Worm (Caenorhabditis elegans) whole organism, late embryonic: ENCODE measurements around the gene npl-4.2.
A peak's percentile ranks its signal among the peaks of the same experiment; 100 is the strongest.

Experiments
- C38D4.7 ChIP-seq: fragments of 200-800 bp; sonication (Bioruptor generic); optimal IDR thresholded peaks from 2 replicates; lab custom pipeline; 2018; ENCODE audit warnings: mild to moderate bottlenecking, missing genetic modification characterization, moderate library complexity, missing compliant biosample characterization
- Y22D7AL.16 ChIP-seq: sonication (generic microtip); optimal IDR thresholded peaks from 2 replicates; lab custom pipeline; 2016; ENCODE audit warnings: missing genetic modification characterization, missing compliant biosample characterization
- ahr-1 ChIP-seq: sonication (generic microtip); optimal IDR thresholded peaks from 2 replicates; lab custom pipeline; 2016; ENCODE audit warnings: missing genetic modification characterization, missing compliant biosample characterization
- ama-1 ChIP-seq: fragments of 150-350 bp; optimal IDR thresholded peaks from 2 replicates; lab custom pipeline; 2014
- ceh-14 ChIP-seq: sonication (generic microtip); optimal IDR thresholded peaks from 2 replicates; lab custom pipeline; 2016; ENCODE audit warnings: missing genotype, missing genetic modification characterization, missing compliant biosample characterization
- ceh-2 ChIP-seq: sonication (generic microtip); optimal IDR thresholded peaks from 2 replicates; lab custom pipeline; 2016; ENCODE audit warnings: missing genotype, missing genetic modification characterization, missing compliant biosample characterization
- ceh-30 ChIP-seq: fragments of 150-350 bp; optimal IDR thresholded peaks from 2 replicates; lab custom pipeline; 2014; ENCODE audit warnings: missing biosample characterization, missing genetic modification characterization
- ceh-45 ChIP-seq: fragments of 200-800 bp; sonication (Bioruptor generic); IDR thresholded peaks from 2 replicates; pipeline ENCODE4 v1.3.6; 2022; ENCODE audit warnings: missing genetic modification reagents, missing genetic modification characterization, missing compliant biosample characterization
- ceh-9 ChIP-seq: sonication (generic microtip); optimal IDR thresholded peaks from 2 replicates; lab custom pipeline; 2016; ENCODE audit warnings: mild to moderate bottlenecking, missing genetic modification characterization, inconsistent platforms, missing compliant biosample characterization
- che-1 ChIP-seq: sonication (generic microtip); optimal IDR thresholded peaks from 2 replicates; lab custom pipeline; 2016; ENCODE audit warnings: mild to moderate bottlenecking, missing genetic modification characterization, missing compliant biosample characterization
- dmd-4 ChIP-seq: sonication (generic microtip); optimal IDR thresholded peaks from 2 replicates; lab custom pipeline; 2016; ENCODE audit warnings: borderline replicate concordance, missing genetic modification characterization, missing compliant biosample characterization
- dve-1 ChIP-seq: sonication (generic microtip); optimal IDR thresholded peaks from 2 replicates; lab custom pipeline; 2017; ENCODE audit warnings: antibody characterized with exemption, mild to moderate bottlenecking, missing genetic modification characterization, missing compliant biosample characterization
- elt-2 ChIP-seq: sonication (generic microtip); optimal IDR thresholded peaks from 2 replicates; lab custom pipeline; 2016; ENCODE audit warnings: missing genetic modification reagents, missing genetic modification characterization, missing compliant biosample characterization
- elt-4 ChIP-seq: sonication (generic microtip); optimal IDR thresholded peaks from 2 replicates; lab custom pipeline; 2016; ENCODE audit warnings: missing genetic modification characterization, missing compliant biosample characterization
- eyg-1 ChIP-seq: sonication (generic microtip); optimal IDR thresholded peaks from 2 replicates; lab custom pipeline; 2016; ENCODE audit warnings: missing genotype, missing genetic modification characterization, missing compliant biosample characterization
- fkh-6 ChIP-seq: sonication (generic microtip); optimal IDR thresholded peaks from 2 replicates; lab custom pipeline; 2016; ENCODE audit warnings: missing genetic modification characterization, missing compliant biosample characterization
- gmeb-2 ChIP-seq: sonication (generic microtip); optimal IDR thresholded peaks from 2 replicates; lab custom pipeline; 2016; ENCODE audit warnings: missing genetic modification characterization, inconsistent platforms, missing compliant biosample characterization
- hlh-15 ChIP-seq: sonication (generic microtip); optimal IDR thresholded peaks from 2 replicates; lab custom pipeline; 2016; ENCODE audit warnings: missing genetic modification characterization, missing compliant biosample characterization
- hlh-8 ChIP-seq: sonication (generic microtip); optimal IDR thresholded peaks from 2 replicates; lab custom pipeline; 2016; ENCODE audit warnings: missing genotype, missing genetic modification characterization, missing compliant biosample characterization
- lin-11 ChIP-seq: fragments of 200-800 bp; sonication (Bioruptor generic); optimal IDR thresholded peaks from 2 replicates; lab custom pipeline; 2018; ENCODE audit warnings: mild to moderate bottlenecking, missing genetic modification characterization, missing compliant biosample characterization
- madf-2 ChIP-seq: sonication (generic microtip); optimal IDR thresholded peaks from 2 replicates; lab custom pipeline; 2017; ENCODE audit warnings: missing genetic modification characterization, missing compliant biosample characterization
- nfya-1 ChIP-seq: sonication (generic microtip); optimal IDR thresholded peaks from 2 replicates; lab custom pipeline; 2017; ENCODE audit warnings: missing genetic modification characterization, mild to moderate bottlenecking, missing compliant biosample characterization, antibody characterized with exemption, moderate library complexity
- nhr-11 ChIP-seq: fragments of 150-350 bp; optimal IDR thresholded peaks from 2 replicates; lab custom pipeline; 2014; ENCODE audit warnings: missing biosample characterization, missing genetic modification characterization
- pat-9 ChIP-seq: fragments of 200-800 bp; sonication (Bioruptor generic); optimal IDR thresholded peaks from 2 replicates; lab custom pipeline; 2018; ENCODE audit warnings: mild to moderate bottlenecking, missing genetic modification characterization, moderate library complexity, missing compliant biosample characterization
- pax-1 ChIP-seq: fragments of 150-350 bp; optimal IDR thresholded peaks from 2 replicates; lab custom pipeline; 2014; ENCODE audit warnings: missing biosample characterization, missing genetic modification characterization
- pha-2 ChIP-seq: sonication (generic microtip); optimal IDR thresholded peaks from 2 replicates; lab custom pipeline; 2017; ENCODE audit warnings: mild to moderate bottlenecking, missing genetic modification characterization, missing compliant biosample characterization
- ref-2 ChIP-seq: sonication (generic microtip); optimal IDR thresholded peaks from 2 replicates; lab custom pipeline; 2016; ENCODE audit warnings: missing genetic modification characterization, missing compliant biosample characterization
- rnt-1 ChIP-seq: sonication (generic microtip); optimal IDR thresholded peaks from 2 replicates; lab custom pipeline; 2016; ENCODE audit warnings: missing genetic modification characterization, missing compliant biosample characterization
- sox-2 ChIP-seq: fragments of 200-800 bp; sonication (Bioruptor generic); IDR thresholded peaks from 2 replicates; pipeline ENCODE4 v1.3.6; 2022; ENCODE audit warnings: missing genetic modification reagents, missing genetic modification characterization, missing compliant biosample characterization
- sox-4 ChIP-seq: sonication (generic microtip); optimal IDR thresholded peaks from 2 replicates; lab custom pipeline; 2017; ENCODE audit warnings: mild to moderate bottlenecking, missing genetic modification characterization, inconsistent platforms, missing compliant biosample characterization
- syd-9 ChIP-seq: sonication (generic microtip); optimal IDR thresholded peaks from 2 replicates; lab custom pipeline; 2016; ENCODE audit warnings: mild to moderate bottlenecking, missing genetic modification characterization, moderate library complexity, missing compliant biosample characterization
- tbx-7 ChIP-seq: sonication (generic microtip); optimal IDR thresholded peaks from 2 replicates; lab custom pipeline; 2016; ENCODE audit warnings: missing genotype, missing genetic modification characterization, missing compliant biosample characterization
- unc-3 ChIP-seq, 2 experiments: fragments of 200-800 bp in 1 of 2; sonication (Bioruptor generic) in 1 of 2; sonication (generic microtip) in 1 of 2; conservative IDR thresholded peaks in 1 of 2; optimal IDR thresholded peaks in 1 of 2; 2 replicates each; pipeline versions ENCODE4 v1.3.6 to Lab custom; 2016 to 2022; ENCODE audit warnings: missing compliant biosample characterization in 2 of 2, missing genetic modification characterization in 2 of 2, missing genetic modification reagents in 1 of 2
- unc-55 ChIP-seq: sonication (generic microtip); optimal IDR thresholded peaks from 2 replicates; lab custom pipeline; 2017; ENCODE audit warnings: missing biosample characterization, missing genetic modification reagents, missing genetic modification characterization
- unc-86 ChIP-seq: sonication (generic microtip); optimal IDR thresholded peaks from 2 replicates; lab custom pipeline; 2016; ENCODE audit warnings: missing genetic modification characterization, missing compliant biosample characterization
- zip-5 ChIP-seq: sonication (generic microtip); optimal IDR thresholded peaks from 2 replicates; lab custom pipeline; 2016; ENCODE audit warnings: missing genetic modification characterization, missing compliant biosample characterization
- ztf-16 ChIP-seq: sonication (generic microtip); optimal IDR thresholded peaks from 2 replicates; lab custom pipeline; 2017; ENCODE audit warnings: missing genetic modification characterization, missing compliant biosample characterization

The npl-4.2 gene

ce11 chrII:5596247-5596646, 26.4 kb upstream of the npl-4.2 start, which contains the start of gene C17G10.1:
Gene C17G10.1 (plus strand): TSS chrII:5596547.
- TF ChIP-seq hlh-8 = no peak
- no peak for TF ChIP-seq ref-2 (tag; lab: Kevin White, UChicago)
- TF ChIP-seq pat-9 (tag; lab: Kevin White, UChicago) = no peak
- no peak for TF ChIP-seq nhr-11 (tag; lab: Kevin White, UChicago)
- no peak for TF ChIP-seq che-1 (tag; lab: Kevin White, UChicago)
- no peak for TF ChIP-seq tbx-7 (tag; lab: Kevin White, UChicago)

ce11 chrII:5599326-5600044, 23.2 kb upstream of the npl-4.2 start, which contains the start of gene C17G10.10:
Gene C17G10.10 (minus strand): TSS chrII:5599376.
- TF ChIP-seq ama-1 (peak; percentile 17), lin-11 (tag; lab: Kevin White, UChicago) (no peak), ref-2 (tag; lab: Kevin White, UChicago) (no peak), ceh-30 (tag; lab: Kevin White, UChicago) (no peak), unc-86 (tag; lab: Kevin White, UChicago) (no peak), ahr-1 (tag; lab: Kevin White, UChicago) (no peak), elt-2 (tag; lab: Kevin White, UChicago) (peak; percentile 70), ztf-16 (tag; lab: Kevin White, UChicago) (no peak), unc-55 (GFP tag; lab: Kevin White, UChicago) (no peak), rnt-1 (no peak), pax-1 (tag; lab: Kevin White, UChicago) (no peak), dve-1 (tag; lab: Kevin White, UChicago) (peak; percentile 35)

ce11 chrII:5603194-5603593, 19.5 kb upstream of the npl-4.2 start, which contains the start of gene C17G10.6:
Gene C17G10.6 (minus strand): TSS chrII:5603294.
- TF ChIP-seq elt-4 = no peak
- TF ChIP-seq fkh-6 (tag; lab: Kevin White, UChicago) = no peak
- TF ChIP-seq eyg-1 (tag; lab: Kevin White, UChicago) = no peak
- TF ChIP-seq ceh-9 (tag; lab: Kevin White, UChicago) = no peak
- TF ChIP-seq ceh-30 (tag; lab: Kevin White, UChicago) = no peak
- TF ChIP-seq pha-2 = no peak
- no peak for TF ChIP-seq ama-1
- TF ChIP-seq madf-2 (tag; lab: Kevin White, UChicago) = no peak
- no peak for TF ChIP-seq nfya-1 (tag; lab: Kevin White, UChicago)
- TF ChIP-seq che-1 (tag; lab: Kevin White, UChicago) = no peak
- no peak for TF ChIP-seq dmd-4 (tag; lab: Kevin White, UChicago)
- no peak for TF ChIP-seq pat-9 (tag; lab: Kevin White, UChicago)
- TF ChIP-seq ceh-45 (GFP tag; lab: Robert Waterston, UW) = no peak
- no peak for TF ChIP-seq zip-5 (tag; lab: Kevin White, UChicago)
- no peak for TF ChIP-seq unc-3 (GFP tag; conservative IDR thresholded peaks at IDR 0.05; lab: Robert Waterston, UW)
- TF ChIP-seq unc-3 (tag; optimal IDR thresholded peaks at IDR 0.05; lab: Kevin White, UChicago) = no peak

- TF ChIP-seq syd-9 (tag; lab: Kevin White, UChicago) (no peak), fkh-6 (tag; lab: Kevin White, UChicago) (no peak), C38D4.7 (GFP tag; lab: Kevin White, UChicago) (no peak), ahr-1 (tag; lab: Kevin White, UChicago) (no peak), sox-2 (GFP tag; lab: Robert Waterston, UW) (no peak), sox-4 (no peak), hlh-8 (no peak), ceh-14 (tag; lab: Kevin White, UChicago) (no peak), nfya-1 (tag; lab: Kevin White, UChicago) (no peak), Y22D7AL.16 (no peak), ref-2 (tag; lab: Kevin White, UChicago) (no peak), hlh-15 (tag; lab: Kevin White, UChicago) (no peak), gmeb-2 (tag; lab: Kevin White, UChicago) (no peak), ceh-45 (GFP tag; lab: Robert Waterston, UW) (no peak), ceh-2 (tag; lab: Kevin White, UChicago) (no peak)
Measured at ce11 chrII:5604441-5604840, 18.2 kb upstream of the npl-4.2 start.
